Fruit fly (Drosophila melanogaster): ENCODE results near the gene fz2.

Gene fz2

DNA sequence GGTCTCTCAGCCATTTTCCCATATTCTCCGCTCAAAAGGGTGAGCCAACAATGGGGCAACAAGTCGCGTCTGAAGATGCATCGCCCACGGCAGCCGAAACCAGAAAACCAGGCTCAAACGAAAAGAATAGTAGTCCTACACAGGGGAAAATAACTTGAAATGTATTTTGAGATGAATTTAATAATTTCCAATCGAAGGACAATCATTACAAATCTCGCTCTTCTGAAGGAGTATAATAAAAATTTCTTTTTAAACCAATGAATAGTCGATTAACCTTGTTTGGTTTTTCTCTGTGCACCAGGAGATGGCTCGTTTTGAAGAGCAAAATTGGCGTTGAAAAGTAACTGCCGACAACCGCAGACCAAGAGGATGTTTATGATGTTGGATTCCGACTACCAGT is 75.3 kb downstream of the fz2 start (continued):
- TF ChIP-seq Pdp1 (GFP tag; optimal IDR thresholded peaks at IDR 0.05) (peak; percentile 21 to 32), Rfx (GFP tag; IDR thresholded peaks at IDR 0.05) (0 out of 2 replicates have a peak, but pooled peaks have one; percentile 7), CG8924 (tag; optimal IDR thresholded peaks at IDR 0.05) (peak; percentile 21), CG10979 (tag; optimal IDR thresholded peaks at IDR 0.05) (peak; percentile 59), usp (GFP tag; optimal IDR thresholded peaks at IDR 0.05) (no peak), CG32532 (GFP tag; IDR thresholded peaks at IDR 0.05) (0 out of 2 replicates have a peak, but pooled peaks have one; percentile 29), CG11696 (GFP tag; IDR thresholded peaks at IDR 0.05) (0 out of 2 replicates have a peak, but pooled peaks have one; percentile 33), tio (GFP tag; optimal IDR thresholded peaks at IDR 0.05) (peak; percentile 23), CG13296 (GFP tag; optimal IDR thresholded peaks at IDR 0.05) (no peak), ase (GFP tag; IDR thresholded peaks at IDR 0.05) (no peak), jumu (GFP tag; optimal IDR thresholded peaks at IDR 0.05) (peak; percentile 12), CG30403 (GFP tag; optimal IDR thresholded peaks at IDR 0.05) (peak; percentile 29), CG6254 (GFP tag; optimal IDR thresholded peaks at IDR 0.05) (no peak), yki (optimal IDR thresholded peaks at IDR 0.05) (no peak), CG13424 (tag; optimal IDR thresholded peaks at IDR 0.05) (peak; percentile 27), lab (GFP tag; optimal IDR thresholded peaks at IDR 0.05) (peak; percentile 2), stc (GFP tag; IDR thresholded peaks at IDR 0.05) (0 out of 2 replicates have a peak, but pooled peaks have one; percentile 18), Eip74EF (GFP tag; optimal IDR thresholded peaks at IDR 0.05) (no peak), CHES-1-like (GFP tag; optimal IDR thresholded peaks at IDR 0.05) (no peak), pum (GFP tag; optimal IDR thresholded peaks at IDR 0.05) (peak; percentile 25), exex (tag; optimal IDR thresholded peaks at IDR 0.05) (no peak), unc-4 (GFP tag; IDR thresholded peaks at IDR 0.05; ENCODE audit: partially characterized antibody) (no peak), vvl (GFP tag; IDR thresholded peaks at IDR 0.05) (peak; percentile 68), D19B (GFP tag; optimal IDR thresholded peaks at IDR 0.05) (no peak), dmrt99B (tag; optimal IDR thresholded peaks at IDR 0.05) (peak; percentile 9), CG3847 (GFP tag; IDR thresholded peaks at IDR 0.05) (no peak), Spps (tag; optimal IDR thresholded peaks at IDR 0.05) (peak; percentile 49), CG12104 (GFP tag; optimal IDR thresholded peaks at IDR 0.05) (no peak), CG15514 (GFP tag; optimal IDR thresholded peaks at IDR 0.05) (no peak), CG15696 (tag; optimal IDR thresholded peaks at IDR 0.05) (peak; percentile 42), CG13624 (GFP tag; optimal IDR thresholded peaks at IDR 0.05) (peak; percentile 17), tgo (GFP tag; IDR thresholded peaks at IDR 0.05) (no peak), CG7839 (tag; optimal IDR thresholded peaks at IDR 0.05) (peak; percentile 34), Chrac-16 (GFP tag; optimal IDR thresholded peaks at IDR 0.05) (peak; percentile 33), CG33557 (GFP tag; optimal IDR thresholded peaks at IDR 0.05) (peak; percentile 31), ems (GFP tag; optimal IDR thresholded peaks at IDR 0.05) (no peak), CG4707 (GFP tag; optimal IDR thresholded peaks at IDR 0.05) (no peak), mam (GFP tag; optimal IDR thresholded peaks at IDR 0.05) (peak; percentile 24), CG8290 (GFP tag; optimal IDR thresholded peaks at IDR 0.05) (no peak), CG8290 (tag; optimal IDR thresholded peaks at IDR 0.05) (peak in 1 of 2 experiments; percentile 0), ssp (GFP tag; IDR thresholded peaks at IDR 0.05) (peak; percentile 21; the same call in 1 of the 2 replicates), trem (tag; optimal IDR thresholded peaks at IDR 0.05) (no peak), Sox102F (GFP tag; optimal IDR thresholded peaks at IDR 0.05) (peak; percentile 18), fd102C (GFP tag; optimal IDR thresholded peaks at IDR 0.05) (no peak), HLH54F (GFP tag; optimal IDR thresholded peaks at IDR 0.05) (no peak), otp (GFP tag; IDR thresholded peaks at IDR 0.05) (0 out of 3 replicates have a peak, but pooled peaks have one; percentile 39), seq (GFP tag; IDR thresholded peaks at IDR 0.05) (0 out of 2 replicates have a peak, but pooled peaks have one; percentile 6), ci (GFP tag; IDR thresholded peaks at IDR 0.05) (no peak), CG9727 (GFP tag; optimal IDR thresholded peaks at IDR 0.05) (peak; percentile 65), H2.0 (GFP tag; IDR thresholded peaks at IDR 0.05) (peak; percentile 31; the same call in 1 of the 2 replicates), Hr51 (GFP tag; optimal IDR thresholded peaks at IDR 0.05) (peak in 1 of 2 experiments; percentile 16)
